Worm (Caenorhabditis elegans) whole organism, mixed stage, embryonic: Measurements from ENCODE around the gene rars-1.

Source experiments
- blmp-1 ChIP-seq: fragments of 150-350 bp; optimal IDR thresholded peaks from 2 replicates; lab custom pipeline; 2014; ENCODE audit warnings: missing biosample characterization, missing genetic modification characterization
- ceh-39 ChIP-seq: fragments of 150-350 bp; optimal IDR thresholded peaks from 2 replicates; lab custom pipeline; 2014; ENCODE audit warnings: missing biosample characterization, missing genetic modification characterization
- ces-1 ChIP-seq: fragments of 150-350 bp; optimal IDR thresholded peaks from 2 replicates; lab custom pipeline; 2014; ENCODE audit warnings: missing biosample characterization, missing genetic modification reagents, missing genetic modification characterization
- elt-3 ChIP-seq: fragments of 150-350 bp; optimal IDR thresholded peaks from 2 replicates; lab custom pipeline; 2014; ENCODE audit warnings: missing biosample characterization, missing genetic modification characterization
- mab-5 ChIP-seq: fragments of 150-350 bp; optimal IDR thresholded peaks from 2 replicates; lab custom pipeline; 2014; ENCODE audit warnings: missing biosample characterization, missing genetic modification characterization
- mls-2 ChIP-seq: sonication (generic microtip); optimal IDR thresholded peaks from 2 replicates; lab custom pipeline; 2016; ENCODE audit warnings: mild to moderate bottlenecking, missing genetic modification characterization, moderate library complexity, missing compliant biosample characterization
- nhr-76 ChIP-seq: sonication (generic microtip); optimal IDR thresholded peaks from 2 replicates; lab custom pipeline; 2017; ENCODE audit warnings: missing biosample characterization, missing genetic modification characterization
- pha-4 ChIP-seq: fragments of 150-350 bp; optimal IDR thresholded peaks from 2 replicates; lab custom pipeline; 2018; ENCODE audit warnings: missing biosample characterization, missing genetic modification reagents, missing genetic modification characterization
- sem-2 ChIP-seq: fragments of 200-800 bp; sonication (Bioruptor generic); optimal IDR thresholded peaks from 2 replicates; lab custom pipeline; 2018; ENCODE audit warnings: mild to moderate bottlenecking, missing genetic modification characterization, missing compliant biosample characterization
- snpc-4 ChIP-seq: fragments of 150-350 bp; optimal IDR thresholded peaks from 2 replicates; lab custom pipeline; 2014; ENCODE audit warnings: missing biosample characterization, missing genetic modification characterization
- sptf-1 ChIP-seq: sonication (generic microtip); optimal IDR thresholded peaks from 2 replicates; lab custom pipeline; 2017; ENCODE audit warnings: mild to moderate bottlenecking, missing genetic modification characterization, moderate library complexity, missing compliant biosample characterization
- tbx-8 ChIP-seq: fragments of 200-800 bp; sonication (Bioruptor generic); optimal IDR thresholded peaks from 2 replicates; lab custom pipeline; 2018; ENCODE audit warnings: mild to moderate bottlenecking, missing genetic modification characterization, moderate library complexity, missing compliant biosample characterization
- unc-62 ChIP-seq: fragments of 150-350 bp; optimal IDR thresholded peaks from 2 replicates; lab custom pipeline; 2014; ENCODE audit warnings: missing biosample characterization, missing genetic modification reagents, missing genetic modification characterization
- ztf-11 ChIP-seq: fragments of 150-350 bp; optimal IDR thresholded peaks from 2 replicates; lab custom pipeline; 2014; ENCODE audit warnings: missing biosample characterization, missing genetic modification characterization

DNA sequence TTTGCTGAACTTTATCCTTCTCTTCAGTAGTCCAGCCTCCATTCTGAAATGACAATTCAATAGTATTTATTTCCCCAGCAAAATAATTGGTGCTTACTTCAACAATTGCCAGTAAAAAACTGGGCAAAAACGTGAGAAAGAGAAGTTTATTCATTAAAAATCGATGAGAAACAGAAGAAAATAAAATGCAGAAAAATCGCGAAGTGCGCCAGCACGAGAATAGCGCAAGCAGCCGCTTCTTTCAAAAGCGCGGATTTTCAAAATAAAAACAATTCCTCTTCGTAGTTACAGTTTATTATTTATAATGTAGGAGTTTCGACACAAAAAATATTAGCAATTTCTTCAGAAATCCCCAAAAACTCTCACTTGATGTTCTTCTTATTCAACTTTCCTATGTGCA, 45.9 kb upstream of the rars-1 start, which contains the start of gene C27F2.9:
- TF ChIP-seq ceh-39 (tag; lab: Kevin White, UChicago), result peak; percentile 62
- no peak for TF ChIP-seq nhr-76 (tag; lab: Kevin White, UChicago)
- no peak for TF ChIP-seq blmp-1
- no peak for TF ChIP-seq sem-2 (GFP tag; lab: Kevin White, UChicago)
- no peak for TF ChIP-seq snpc-4
- no peak for TF ChIP-seq mab-5 (tag; lab: Kevin White, UChicago)
- peak; percentile 76 for TF ChIP-seq sptf-1 (tag; lab: Kevin White, UChicago)
- no peak for TF ChIP-seq pha-4 (tag; lab: Kevin White, UChicago)
- no peak for TF ChIP-seq elt-3 (tag; lab: Kevin White, UChicago)
- no peak for TF ChIP-seq ztf-11 (tag; lab: Kevin White, UChicago)
- peak; percentile 73 for TF ChIP-seq ces-1 (GFP tag; lab: Kevin White, UChicago)
- TF ChIP-seq unc-62 (GFP tag; lab: Kevin White, UChicago), result no peak
- no peak for TF ChIP-seq tbx-8
- peak; percentile 24 for TF ChIP-seq mls-2 (tag; lab: Kevin White, UChicago)
